Worm (Caenorhabditis elegans): ENCODE measurements around the gene kvs-3.

DNA sequence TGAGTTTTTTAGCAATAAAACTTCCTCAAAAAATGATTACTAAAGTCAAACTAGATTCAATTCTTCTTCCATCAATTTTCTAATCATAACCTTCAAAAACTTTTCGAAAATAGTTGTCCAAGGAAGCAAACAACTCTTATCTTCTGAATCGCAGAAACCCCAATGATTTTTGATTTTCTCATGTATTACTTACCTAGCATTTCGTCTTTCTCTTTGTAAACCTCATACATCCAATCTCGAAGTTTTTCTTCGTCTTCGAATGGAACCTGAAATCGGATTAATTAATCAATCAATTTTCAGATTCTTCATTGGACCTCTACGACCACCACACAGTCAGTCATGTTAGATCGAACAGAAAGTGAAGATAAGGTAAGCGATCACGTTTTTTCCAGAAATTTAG is 10.6 kb downstream of the kvs-3 start, which contains the start of gene K07B1.4:
- no peak for TF ChIP-seq ceh-20 (GFP tag; IDR thresholded peaks at IDR 0.05)
- TF ChIP-seq hlh-30 (tag; optimal IDR thresholded peaks at IDR 0.05; ENCODE audit: insufficient read depth) = no peak
- no peak for TF ChIP-seq ama-1 (optimal IDR thresholded peaks at IDR 0.05)
- TF ChIP-seq Y75B8A.6 (GFP tag; IDR thresholded peaks at IDR 0.05) = no peak
- no peak for TF ChIP-seq lsy-2 (tag; optimal IDR thresholded peaks at IDR 0.05)
- TF ChIP-seq fos-1 (tag; optimal IDR thresholded peaks at IDR 0.05) = no peak
- no peak for TF ChIP-seq mdt-29 (GFP tag; IDR thresholded peaks at IDR 0.05)
- no peak for TF ChIP-seq dmd-8 (GFP tag; IDR thresholded peaks at IDR 0.05)
- TF ChIP-seq unc-62 (GFP tag; optimal IDR thresholded peaks at IDR 0.05 in 1 of 2) = no peak
- no peak for TF ChIP-seq unc-62 (tag; optimal IDR thresholded peaks at IDR 0.05)
- no peak for TF ChIP-seq dpl-1 (GFP tag; optimal IDR thresholded peaks at IDR 0.05)
- no peak for TF ChIP-seq lin-39 (tag; optimal IDR thresholded peaks at IDR 0.05)
- no peak for TF ChIP-seq zip-11 (GFP tag; IDR thresholded peaks at IDR 0.05)

Measured in whole organism, L4 larva.